Worm (Caenorhabditis elegans): ENCODE data around the gene B0416.10.
A peak's percentile ranks its signal among the peaks of the same experiment; 100 is the strongest.

Gene B0416.10

ce11 chrX:9296591-9296990 lies 22.1 kb upstream of the B0416.10 start, which contains the start of gene gly-13 (continued):
- TF ChIP-seq sma-3 (GFP tag; optimal IDR thresholded peaks at IDR 0.05) (no peak), skn-1 (tag; optimal IDR thresholded peaks at IDR 0.05) (no peak), nhr-25 (tag; optimal IDR thresholded peaks at IDR 0.05) (peak; percentile 35), dmd-4 (tag; optimal IDR thresholded peaks at IDR 0.05) (no peak), unc-55 (GFP tag; optimal IDR thresholded peaks at IDR 0.05) (no peak), lsy-2 (tag; optimal IDR thresholded peaks at IDR 0.05) (peak in 1 of 2 experiments; percentile 51), blmp-1 (tag; optimal IDR thresholded peaks at IDR 0.05; ENCODE audit: insufficient read depth) (no peak), peb-1 (tag; optimal IDR thresholded peaks at IDR 0.05) (no peak), nhr-10 (tag; optimal IDR thresholded peaks at IDR 0.05) (no peak), ztf-1 (GFP tag; conservative IDR thresholded peaks at IDR 0.05) (no peak), mbf-1 (tag; optimal IDR thresholded peaks at IDR 0.05) (no peak)

ce11 chrX:9295471-9295870 lies 21.0 kb upstream of the B0416.10 start:
- peak; percentile 89 for TF ChIP-seq fos-1 (tag; optimal IDR thresholded peaks at IDR 0.05)
- TF ChIP-seq sma-9 (GFP tag; optimal IDR thresholded peaks at IDR 0.05) = peak; percentile 20
- no peak for TF ChIP-seq sma-9 (tag; optimal IDR thresholded peaks at IDR 0.05)
- no peak for TF ChIP-seq R02D3.7 (tag; optimal IDR thresholded peaks at IDR 0.05)

ce11 chrX:9291345-9291744 lies 16.9 kb upstream of the B0416.10 start, which contains the start of gene B0416.3:
TSS of gene B0416.3 (plus strand) at chrX:9291645.
- no peak for TF ChIP-seq nhr-77 (tag; optimal IDR thresholded peaks at IDR 0.05)
- TF ChIP-seq nhr-25 (tag; optimal IDR thresholded peaks at IDR 0.05) = no peak
- no peak for TF ChIP-seq lin-13 (GFP tag; optimal IDR thresholded peaks at IDR 0.05)
- TF ChIP-seq lin-11 (tag; optimal IDR thresholded peaks at IDR 0.05) = no peak
- no peak for TF ChIP-seq blmp-1 (tag; optimal IDR thresholded peaks at IDR 0.05; ENCODE audit: insufficient read depth)
- TF ChIP-seq crh-2 (tag; optimal IDR thresholded peaks at IDR 0.05) = no peak
- TF ChIP-seq ama-1 (optimal IDR thresholded peaks at IDR 0.05) = no peak
- TF ChIP-seq unc-62 (GFP tag; optimal IDR thresholded peaks at IDR 0.05) = no peak
- no peak for TF ChIP-seq R02D3.7 (tag; optimal IDR thresholded peaks at IDR 0.05)
- no peak for TF ChIP-seq ceh-82 (tag; optimal IDR thresholded peaks at IDR 0.05)
- no peak for TF ChIP-seq elt-1 (tag; optimal IDR thresholded peaks at IDR 0.05)
- TF ChIP-seq nhr-237 (tag; optimal IDR thresholded peaks at IDR 0.05) = no peak

ce11 chrX:9283026-9283425 lies 8.6 kb upstream of the B0416.10 start, which contains the start of gene B0416.11:
TSS of gene B0416.11 (minus strand) at chrX:9283126.
- TF ChIP-seq Y55F3AM.14 (GFP tag; optimal IDR thresholded peaks at IDR 0.05) (no peak), unc-39 (tag; optimal IDR thresholded peaks at IDR 0.05) (no peak), sma-9 (GFP tag; optimal IDR thresholded peaks at IDR 0.05) (no peak), sma-9 (tag; optimal IDR thresholded peaks at IDR 0.05) (no peak), nhr-129 (tag; optimal IDR thresholded peaks at IDR 0.05) (no peak)

- TF ChIP-seq fos-1 (tag; optimal IDR thresholded peaks at IDR 0.05) (no peak), F13H6.1 (tag; optimal IDR thresholded peaks at IDR 0.05) (no peak), ZK546.5 (tag; optimal IDR thresholded peaks at IDR 0.05) (no peak), unc-39 (tag; optimal IDR thresholded peaks at IDR 0.05) (no peak), blmp-1 (tag; optimal IDR thresholded peaks at IDR 0.05; ENCODE audit: insufficient read depth) (no peak), nhr-23 (tag; optimal IDR thresholded peaks at IDR 0.05) (no peak), unc-55 (GFP tag; optimal IDR thresholded peaks at IDR 0.05) (no peak), nhr-10 (tag; optimal IDR thresholded peaks at IDR 0.05) (no peak), nhr-129 (tag; optimal IDR thresholded peaks at IDR 0.05) (no peak), alr-1 (tag; optimal IDR thresholded peaks at IDR 0.05) (no peak)
Observed at ce11 chrX:9278653-9279052, 4.2 kb upstream of the B0416.10 start, which contains the start of gene B0416.4. TSS of gene B0416.4 (plus strand) at chrX:9278953.

ce11 chrX:9271886-9272285 lies 2.6 kb downstream of the B0416.10 start:
- TF ChIP-seq fos-1 (tag; optimal IDR thresholded peaks at IDR 0.05) (peak; percentile 89), Y55F3AM.14 (GFP tag; optimal IDR thresholded peaks at IDR 0.05) (no peak), dmd-4 (tag; optimal IDR thresholded peaks at IDR 0.05) (no peak), ztf-11 (tag; optimal IDR thresholded peaks at IDR 0.05) (no peak), zag-1 (tag; optimal IDR thresholded peaks at IDR 0.05) (no peak), crh-2 (tag; optimal IDR thresholded peaks at IDR 0.05) (peak; percentile 46), snpc-4 (tag; optimal IDR thresholded peaks at IDR 0.05) (no peak), sma-9 (GFP tag; optimal IDR thresholded peaks at IDR 0.05) (peak; percentile 62), sma-9 (tag; optimal IDR thresholded peaks at IDR 0.05) (no peak)
